Fruit fly (Drosophila melanogaster) whole organism, embryonic: ENCODE results near the gene CG10333.

Experiments
- Awh ChIP-seq: fragments of 200-800 bp; sonication (Bioruptor generic); IDR thresholded peaks from 2 replicates; pipeline ENCODE4, ENCODE4 v1.3.6; 2022; ENCODE audit warnings: missing biosample characterization, missing genetic modification characterization
- CG10267 ChIP-seq: fragments of 200-800 bp; sonication (Bioruptor generic); optimal IDR thresholded peaks from 2 replicates; lab custom pipeline; 2018; ENCODE audit warnings: missing biosample characterization, mild to moderate bottlenecking, missing genetic modification characterization, moderate library complexity
- CG12104 ChIP-seq: fragments of 200-800 bp; sonication (Bioruptor generic); optimal IDR thresholded peaks from 3 replicates; lab custom pipeline; 2016; ENCODE audit warnings: missing biosample characterization, missing genetic modification characterization
- CG1233 ChIP-seq: fragments of 200-800 bp; sonication (Bioruptor generic); optimal IDR thresholded peaks from 4 replicates; lab custom pipeline; 2018; ENCODE audit warnings: missing biosample characterization, mild to moderate bottlenecking, missing genetic modification characterization
- CG12744 ChIP-seq: fragments of 200-800 bp; sonication (Bioruptor generic); optimal IDR thresholded peaks from 2 replicates; lab custom pipeline; 2016; ENCODE audit warnings: missing biosample characterization, missing genetic modification characterization
- CG13424 ChIP-seq: fragments of 200-800 bp; sonication (Bioruptor generic); optimal IDR thresholded peaks from 2 replicates; lab custom pipeline; 2019; ENCODE audit warnings: missing biosample characterization, mild to moderate bottlenecking, missing genetic modification characterization, moderate library complexity
- CG14014 ChIP-seq: fragments of 200-800 bp; sonication (Bioruptor generic); IDR thresholded peaks from 2 replicates; pipeline ENCODE4 v1.3.6; 2022; ENCODE audit warnings: missing biosample characterization, missing genetic modification characterization
- CG15073 ChIP-seq: fragments of 200-800 bp; sonication (Bioruptor generic); optimal IDR thresholded peaks from 2 replicates; lab custom pipeline; 2016; ENCODE audit warnings: missing biosample characterization, missing genetic modification characterization
- CG15696 ChIP-seq: fragments of 200-800 bp; sonication (Bioruptor generic); optimal IDR thresholded peaks from 2 replicates; lab custom pipeline; 2019; ENCODE audit warnings: missing biosample characterization, mild to moderate bottlenecking, missing genetic modification characterization, moderate library complexity
- CG16779 ChIP-seq: fragments of 200-800 bp; sonication (Bioruptor generic); IDR thresholded peaks from 2 replicates; pipeline ENCODE4 v1.3.6; 2022; ENCODE audit warnings: missing biosample characterization, missing genetic modification characterization
- CG17802 ChIP-seq: fragments of 200-800 bp; sonication (Bioruptor generic); optimal IDR thresholded peaks from 2 replicates; lab custom pipeline; 2018; ENCODE audit warnings: missing biosample characterization, mild to moderate bottlenecking, missing genetic modification characterization, moderate library complexity
- CG1792 ChIP-seq: fragments of 200-800 bp; sonication (Bioruptor generic); optimal IDR thresholded peaks from 2 replicates; lab custom pipeline; 2016; ENCODE audit warnings: missing biosample characterization, missing genetic modification characterization
- CG18262 ChIP-seq: fragments of 200-800 bp; optimal IDR thresholded peaks from 3 replicates; lab custom pipeline; 2019; ENCODE audit warnings: missing biosample characterization, mild to moderate bottlenecking, missing genetic modification characterization, moderate library complexity
- CG2129 ChIP-seq: fragments of 200-800 bp; sonication (Bioruptor generic); IDR thresholded peaks from 2 replicates; pipeline ENCODE4 v1.3.6; 2022; ENCODE audit warnings: missing biosample characterization, missing genetic modification characterization; ENCODE audit not compliant: partially characterized antibody
- CG2875 ChIP-seq: fragments of 200-800 bp; sonication (Bioruptor generic); optimal IDR thresholded peaks from 2 replicates; lab custom pipeline; 2017; ENCODE audit warnings: missing biosample characterization, mild to moderate bottlenecking, missing genetic modification characterization, missing genetic modification reagents
- CG2889 ChIP-seq: fragments of 200-800 bp; sonication (Bioruptor generic); IDR thresholded peaks from 3 replicates; pipeline ENCODE4 v1.3.6; 2022; ENCODE audit warnings: missing biosample characterization, missing genetic modification characterization
- CG4328 ChIP-seq: fragments of 200-800 bp; sonication (Bioruptor generic); optimal IDR thresholded peaks from 3 replicates; lab custom pipeline; 2017; ENCODE audit warnings: missing biosample characterization, missing genetic modification reagents, missing genetic modification characterization
- CG4854 ChIP-seq: fragments of 200-800 bp; sonication (Bioruptor generic); optimal IDR thresholded peaks from 2 replicates; lab custom pipeline; 2016; ENCODE audit warnings: missing biosample characterization, missing genetic modification characterization, inconsistent platforms
- CG7745 ChIP-seq: fragments of 200-800 bp; sonication (Bioruptor generic); optimal IDR thresholded peaks from 2 replicates; lab custom pipeline; 2018; ENCODE audit warnings: missing biosample characterization, mild to moderate bottlenecking, missing genetic modification characterization, moderate library complexity
- CG8388 ChIP-seq: fragments of 200-800 bp; sonication (Bioruptor generic); optimal IDR thresholded peaks from 2 replicates; lab custom pipeline; 2019; ENCODE audit warnings: missing biosample characterization, mild to moderate bottlenecking, missing genetic modification characterization, moderate library complexity
- Drgx ChIP-seq: fragments of 200-800 bp; sonication (Bioruptor generic); IDR thresholded peaks from 2 replicates; pipeline ENCODE4 v1.3.6; 2022; ENCODE audit warnings: missing biosample characterization, missing genetic modification characterization
- E2f1 ChIP-seq: fragments of 200-800 bp; sonication (Bioruptor generic); IDR thresholded peaks from 2 replicates; pipeline ENCODE4 v1.3.6; 2022; ENCODE audit warnings: missing biosample characterization, missing genetic modification characterization
- Gug ChIP-seq: fragments of 200-800 bp; sonication (Bioruptor generic); IDR thresholded peaks from 4 replicates; pipeline ENCODE4 v1.3.6; 2022; ENCODE audit warnings: missing biosample characterization, missing genetic modification characterization
- Hmx ChIP-seq: fragments of 200-800 bp; sonication (Bioruptor generic); optimal IDR thresholded peaks from 2 replicates; lab custom pipeline; 2016; ENCODE audit warnings: missing biosample characterization, missing genetic modification characterization
- Jarid2 ChIP-seq: fragments of 200-800 bp; sonication (Bioruptor generic); optimal IDR thresholded peaks from 3 replicates; lab custom pipeline; 2017; ENCODE audit warnings: mild to moderate bottlenecking, missing biosample characterization, missing genetic modification reagents, missing genetic modification characterization
- MESR4 ChIP-seq: fragments of 200-800 bp; sonication (Bioruptor generic); optimal IDR thresholded peaks from 2 replicates; lab custom pipeline; 2018; ENCODE audit warnings: missing biosample characterization, mild to moderate bottlenecking, missing genetic modification characterization, moderate library complexity
- Neu2 ChIP-seq: fragments of 200-800 bp; sonication (Bioruptor generic); optimal IDR thresholded peaks from 3 replicates; lab custom pipeline; 2016; ENCODE audit warnings: missing biosample characterization, missing genetic modification characterization, borderline replicate concordance
- Oli ChIP-seq: fragments of 200-800 bp; sonication (Bioruptor generic); optimal IDR thresholded peaks from 2 replicates; lab custom pipeline; 2018; ENCODE audit warnings: missing biosample characterization, mild to moderate bottlenecking, missing genetic modification characterization, moderate library complexity
- Ravus ChIP-seq: fragments of 200-800 bp; sonication (Bioruptor generic); IDR thresholded peaks from 2 replicates; pipeline ENCODE4 v1.3.6; 2022; ENCODE audit warnings: missing biosample characterization, missing genetic modification characterization
- Spps ChIP-seq: fragments of 200-800 bp; sonication (Bioruptor generic); optimal IDR thresholded peaks from 2 replicates; lab custom pipeline; 2018; ENCODE audit warnings: missing biosample characterization, mild to moderate bottlenecking, missing genetic modification characterization
- ara ChIP-seq: fragments of 200-800 bp; sonication (Bioruptor generic); IDR thresholded peaks from 2 replicates; pipeline ENCODE4 v1.3.6; 2022; ENCODE audit warnings: missing biosample characterization, missing genetic modification characterization
- br ChIP-seq: fragments of >200 bp; optimal IDR thresholded peaks from 2 replicates; lab custom pipeline; 2017
- croc ChIP-seq: fragments of 200-800 bp; sonication (Bioruptor generic); conservative IDR thresholded peaks from 3 replicates; pipeline ENCODE4 v1.3.6; 2022; ENCODE audit warnings: missing biosample characterization, missing genetic modification characterization
- fu2 ChIP-seq: fragments of 200-800 bp; sonication (Bioruptor generic); optimal IDR thresholded peaks from 2 replicates; lab custom pipeline; 2016; ENCODE audit warnings: missing biosample characterization, missing genetic modification characterization
- gce ChIP-seq: fragments of 200-800 bp; sonication (Bioruptor generic); IDR thresholded peaks from 3 replicates; pipeline ENCODE4 v1.3.6; 2022; ENCODE audit warnings: missing biosample characterization, missing genetic modification characterization
- grau ChIP-seq: fragments of 200-800 bp; optimal IDR thresholded peaks from 3 replicates; lab custom pipeline; 2019; ENCODE audit warnings: missing biosample characterization, mild to moderate bottlenecking, missing genetic modification characterization, moderate library complexity
- grn ChIP-seq: fragments of 200-800 bp; sonication (Bioruptor generic); optimal IDR thresholded peaks from 3 replicates; lab custom pipeline; 2017; ENCODE audit warnings: missing biosample characterization, missing genetic modification characterization
- kay ChIP-seq: fragments of 200-800 bp; sonication (Bioruptor generic); optimal IDR thresholded peaks from 2 replicates; lab custom pipeline; 2016; ENCODE audit warnings: missing biosample characterization, missing genetic modification characterization
- lbe ChIP-seq: fragments of 200-800 bp; sonication (Bioruptor generic); optimal IDR thresholded peaks from 2 replicates; lab custom pipeline; 2016; ENCODE audit warnings: missing biosample characterization, mild to moderate bottlenecking, missing genetic modification characterization
- lilli ChIP-seq: fragments of 200-800 bp; sonication (Bioruptor generic); optimal IDR thresholded peaks from 3 replicates; lab custom pipeline; 2016; ENCODE audit warnings: missing biosample characterization, missing genetic modification characterization
- prd ChIP-seq, 3 experiments: fragments of >200 bp in 2 of 3; fragments of 200-800 bp in 1 of 3; sonication (Bioruptor generic) in 1 of 3; optimal IDR thresholded peaks in 2 of 3; IDR thresholded peaks in 1 of 3; 2 replicates in 2 of 3; 3 replicates in 1 of 3; pipeline versions ENCODE4 v1.3.6 to Lab custom; 2017 to 2022; ENCODE audit warnings: missing biosample characterization in 1 of 3, missing genetic modification characterization in 1 of 3
- ranshi ChIP-seq: fragments of 200-800 bp; sonication (Bioruptor generic); IDR thresholded peaks from 2 replicates; pipeline ENCODE4 v1.3.6; 2022; ENCODE audit warnings: missing biosample characterization, missing genetic modification characterization
- slbo ChIP-seq: fragments of 200-800 bp; sonication (Bioruptor generic); IDR thresholded peaks from 2 replicates; pipeline ENCODE4 v1.3.6; 2022; ENCODE audit warnings: missing biosample characterization, missing genetic modification characterization
- slp2 ChIP-seq: fragments of 200-800 bp; sonication (Bioruptor generic); optimal IDR thresholded peaks from 2 replicates; lab custom pipeline; 2016; ENCODE audit warnings: missing biosample characterization, missing genetic modification characterization
- sna ChIP-seq: fragments of 200-800 bp; sonication (Bioruptor generic); IDR thresholded peaks from 2 replicates; pipeline ENCODE4 v1.3.6; 2022; ENCODE audit warnings: missing biosample characterization, missing genetic modification characterization; ENCODE audit not compliant: partially characterized antibody
- ssp ChIP-seq: fragments of 200-800 bp; sonication (Bioruptor generic); IDR thresholded peaks from 2 replicates; pipeline ENCODE4 v1.3.6; 2022; ENCODE audit warnings: missing biosample characterization, missing genetic modification characterization
- stwl ChIP-seq: fragments of 200-800 bp; sonication (Bioruptor generic); optimal IDR thresholded peaks from 3 replicates; lab custom pipeline; 2018; ENCODE audit warnings: missing biosample characterization, mild to moderate bottlenecking, missing genetic modification characterization, moderate library complexity
- vnd ChIP-seq: fragments of 200-800 bp; sonication (Bioruptor generic); IDR thresholded peaks from 3 replicates; pipeline ENCODE4 v1.3.6; 2022; ENCODE audit warnings: missing biosample characterization, missing genetic modification characterization; ENCODE audit not compliant: partially characterized antibody
- wdn ChIP-seq: fragments of 200-800 bp; sonication (Bioruptor generic); IDR thresholded peaks from 2 replicates; pipeline ENCODE4 v1.3.6; 2022; ENCODE audit warnings: missing biosample characterization, missing genetic modification characterization
- zfh1 ChIP-seq: fragments of 200-800 bp; sonication (Bioruptor generic); IDR thresholded peaks from 3 replicates; pipeline ENCODE4 v1.3.6; 2022; ENCODE audit warnings: missing biosample characterization, missing genetic modification characterization

The CG10333 gene

DNA sequence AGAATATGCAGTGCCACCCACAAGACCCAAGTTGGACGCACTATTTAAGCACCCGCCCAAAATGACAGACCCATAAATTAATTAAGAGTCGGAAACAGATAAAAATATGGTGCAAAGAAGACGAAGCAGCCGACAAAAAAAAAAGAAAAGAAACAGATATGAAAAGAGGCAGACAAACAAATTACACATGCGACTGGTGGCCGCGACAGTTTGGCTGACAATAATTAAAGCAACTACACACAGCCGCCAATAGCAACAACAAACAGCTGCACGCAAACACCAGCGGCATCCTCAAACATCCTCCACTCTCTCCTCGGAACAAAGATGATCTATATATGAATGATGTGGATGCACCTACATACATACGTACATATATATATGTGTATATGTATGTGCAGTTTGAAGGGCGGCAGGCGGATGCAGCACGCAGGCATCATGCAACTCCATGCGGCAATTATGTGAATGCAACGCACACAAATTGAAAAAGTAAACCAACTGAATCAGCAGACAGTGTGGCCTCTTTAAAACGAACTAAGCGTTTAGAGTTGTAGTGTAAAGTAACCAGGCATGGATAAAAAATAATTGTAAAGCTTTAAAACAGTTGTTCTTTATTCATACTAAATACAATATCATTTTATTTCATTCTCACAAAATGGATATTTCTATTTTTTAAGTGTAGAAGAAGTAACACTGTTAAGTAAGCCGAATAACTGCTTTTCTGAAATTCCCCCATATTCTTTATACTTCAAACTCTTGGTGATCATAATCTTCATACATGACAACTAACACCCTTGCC lies 41.4 kb downstream of the CG10333 start (continued):
- TF ChIP-seq CG2889 (GFP tag; lab: Robert Waterston, UW): no peak
- no peak for TF ChIP-seq Ravus
- TF ChIP-seq CG4854: no peak
- TF ChIP-seq zfh1 (GFP tag; lab: Robert Waterston, UW): peak; percentile 53; the same call in 1 of the 3 replicates
- no peak for TF ChIP-seq croc (GFP tag; lab: Robert Waterston, UW)
- TF ChIP-seq gce: no peak
- no peak for TF ChIP-seq Neu2 (GFP tag; lab: Kevin White, UChicago)
- no peak for TF ChIP-seq CG1233 (GFP tag; lab: Kevin White, UChicago)
- TF ChIP-seq Gug (GFP tag; lab: Robert Waterston, UW): no peak
- TF ChIP-seq CG4328 (GFP tag; lab: Kevin White, UChicago): no peak
- no peak for TF ChIP-seq fu2 (GFP tag; lab: Kevin White, UChicago)
- no peak for TF ChIP-seq kay (GFP tag; lab: Kevin White, UChicago)
- TF ChIP-seq prd (optimal IDR thresholded peaks at IDR 0.05; lab: Kevin White, UChicago): no peak
- no peak for TF ChIP-seq prd (GFP tag; IDR thresholded peaks at IDR 0.05; lab: Robert Waterston, UW)
- peak; percentile 1 for TF ChIP-seq stwl (tag; lab: Kevin White, UChicago)
- no peak for TF ChIP-seq CG17802 (tag; lab: Kevin White, UChicago)
- no peak for TF ChIP-seq Hmx
- TF ChIP-seq CG10267: peak; percentile 8
- peak; percentile 93 for TF ChIP-seq grau (tag; lab: Kevin White, UChicago)
- TF ChIP-seq CG14014 (GFP tag; lab: Robert Waterston, UW): no peak
- no peak for TF ChIP-seq CG1792 (GFP tag; lab: Kevin White, UChicago)
- TF ChIP-seq lilli: peak; percentile 20
- TF ChIP-seq wdn (GFP tag; lab: Robert Waterston, UW): no peak
- TF ChIP-seq sna: no peak
- TF ChIP-seq slp2 (GFP tag; lab: Kevin White, UChicago): no peak
- TF ChIP-seq CG18262: no peak
- TF ChIP-seq CG16779 (GFP tag; lab: Robert Waterston, UW): no peak
- peak; percentile 37 for TF ChIP-seq CG2875
- TF ChIP-seq CG2129 (GFP tag; lab: Robert Waterston, UW): no peak
- no peak for TF ChIP-seq br (lab: Kevin White, UChicago)
- no peak for TF ChIP-seq ssp (GFP tag; lab: Robert Waterston, UW)
- TF ChIP-seq CG12744: no peak
- no peak for TF ChIP-seq grn (GFP tag; lab: Kevin White, UChicago)
- no peak for TF ChIP-seq MESR4
- TF ChIP-seq CG13424 (tag; lab: Kevin White, UChicago): peak; percentile 43
- TF ChIP-seq slbo (GFP tag; lab: Robert Waterston, UW): peak; percentile 26; the same call in 1 of the 2 replicates
- TF ChIP-seq CG7745: peak; percentile 94
- TF ChIP-seq CG12104 (GFP tag; lab: Kevin White, UChicago): no peak
- TF ChIP-seq ara (GFP tag; lab: Robert Waterston, UW): no peak
- TF ChIP-seq lbe (GFP tag; lab: Kevin White, UChicago): no peak
- no peak for TF ChIP-seq Awh (GFP tag; lab: Robert Waterston, UW)
- TF ChIP-seq vnd (GFP tag; lab: Robert Waterston, UW): no peak
- no peak for TF ChIP-seq CG15073 (GFP tag; lab: Kevin White, UChicago)
- TF ChIP-seq Spps (tag; lab: Kevin White, UChicago): no peak
- no peak for TF ChIP-seq Jarid2 (GFP tag; lab: Kevin White, UChicago)
- TF ChIP-seq E2f1: no peak
- TF ChIP-seq CG15696 (tag; lab: Kevin White, UChicago): no peak
- TF ChIP-seq ranshi (GFP tag; lab: Robert Waterston, UW): 0 out of 2 replicates have a peak, but pooled peaks have one; percentile 19
- TF ChIP-seq Drgx (GFP tag; lab: Robert Waterston, UW): no peak
- peak; percentile 61 for TF ChIP-seq Oli (tag; lab: Kevin White, UChicago)
- TF ChIP-seq CG8388 (GFP tag; lab: Kevin White, UChicago): peak; percentile 57
